Worm (Caenorhabditis elegans) whole organism, young adult: ENCODE results near the gene sut-1.

Experiments used
- F23B12.7 ChIP-seq: sonication (generic microtip); optimal IDR thresholded peaks from 2 replicates; lab custom pipeline; 2017; ENCODE audit warnings: missing genetic modification characterization, mild to moderate bottlenecking, missing compliant biosample characterization, antibody characterized with exemption, moderate library complexity; ENCODE audit not compliant: insufficient read depth
- bed-1 ChIP-seq: fragments of 200-800 bp; sonication (Bioruptor generic); IDR thresholded peaks from 2 replicates; pipeline ENCODE4 v1.3.6; 2022; ENCODE audit warnings: missing genetic modification reagents, missing genetic modification characterization, missing compliant biosample characterization
- ets-4 ChIP-seq: fragments of 200-800 bp; sonication (Bioruptor generic); optimal IDR thresholded peaks from 2 replicates; lab custom pipeline; 2018; ENCODE audit warnings: mild to moderate bottlenecking, missing genetic modification characterization, missing compliant biosample characterization
- lsl-1 ChIP-seq: fragments of 200-800 bp; sonication (Bioruptor generic); optimal IDR thresholded peaks from 2 replicates; lab custom pipeline; 2018; ENCODE audit warnings: mild to moderate bottlenecking, missing genetic modification characterization, moderate library complexity, missing compliant biosample characterization
- madf-3 ChIP-seq: fragments of 200-800 bp; sonication (Bioruptor generic); IDR thresholded peaks from 2 replicates; pipeline ENCODE4 v1.3.6; 2022; ENCODE audit warnings: missing genetic modification reagents, missing genetic modification characterization, missing compliant biosample characterization
- nfyb-1 ChIP-seq: fragments of 200-800 bp; sonication (Bioruptor generic); IDR thresholded peaks from 2 replicates; pipeline ENCODE4 v1.3.6; 2022; ENCODE audit warnings: missing genetic modification reagents, missing genetic modification characterization, missing compliant biosample characterization
- rpc-1 ChIP-seq, 2 experiments: fragments of 150-350 bp in 1 of 2; sonication (generic microtip) in 1 of 2; optimal IDR thresholded peaks; 2 replicates each; lab custom pipeline; 2014 to 2018; ENCODE audit warnings: missing biosample characterization in 1 of 2, missing genetic modification characterization in 1 of 2, missing genetic modification reagents in 1 of 2, missing genotype in 1 of 2
- sea-2 ChIP-seq: fragments of 200-800 bp; sonication (Bioruptor generic); IDR thresholded peaks from 2 replicates; pipeline ENCODE4 v1.3.6; 2022; ENCODE audit warnings: missing genetic modification characterization, missing compliant biosample characterization
- snpc-4 ChIP-seq, 5 experiments: fragments of 150-350 bp in 1 of 5; sonication (generic microtip) in 4 of 5; optimal IDR thresholded peaks; 2 replicates each; lab custom pipeline; 2014 to 2018; ENCODE audit warnings: missing genetic modification characterization in 5 of 5, missing biosample characterization in 3 of 5, antibody characterized with exemption in 2 of 5, mild to moderate bottlenecking in 2 of 5, missing compliant biosample characterization in 2 of 5, missing genotype in 2 of 5, moderate library complexity in 2 of 5, missing genetic modification reagents in 1 of 5

DNA sequence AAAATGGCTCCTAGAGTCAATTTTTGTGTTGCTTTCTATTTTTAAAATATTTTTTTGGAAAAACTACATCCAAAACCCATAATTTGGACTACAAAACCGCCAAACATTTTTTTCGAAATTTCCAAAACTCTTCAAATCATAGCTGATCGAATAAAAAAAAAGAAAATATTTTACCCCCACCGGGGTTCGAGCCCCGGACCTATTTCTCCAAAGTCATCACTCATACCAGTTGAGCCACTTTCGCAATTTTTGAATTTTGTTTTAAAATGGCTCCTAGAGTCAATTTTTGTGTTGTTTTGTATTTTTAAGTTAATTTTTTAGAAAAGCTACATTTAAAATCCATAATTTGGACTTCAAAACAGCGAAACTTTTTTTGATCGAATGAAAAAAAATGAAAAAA, 37.5 kb downstream of the sut-1 start:
- TF ChIP-seq rpc-1 (optimal IDR thresholded peaks at IDR 0.05; lab: Kevin White, UChicago) (no peak), rpc-1 (tag; optimal IDR thresholded peaks at IDR 0.05; lab: Kevin White, UChicago) (peak; percentile 59), nfyb-1 (no peak), F23B12.7 (tag; lab: Kevin White, UChicago) (no peak), ets-4 (GFP tag; lab: Kevin White, UChicago) (no peak), bed-1 (GFP tag; lab: Robert Waterston, UW) (no peak), snpc-4 (GFP tag; optimal IDR thresholded peaks at IDR 0.05; lab: Kevin White, UChicago) (no peak), snpc-4 (tag; optimal IDR thresholded peaks at IDR 0.05; lab: Kevin White, UChicago) (no peak), madf-3 (GFP tag; lab: Robert Waterston, UW) (no peak), sea-2 (GFP tag; lab: Robert Waterston, UW) (no peak), lsl-1 (GFP tag; lab: Kevin White, UChicago) (no peak)
